Worm (Caenorhabditis elegans): ENCODE measurements around the gene adbp-1.

Gene adbp-1

DNA sequence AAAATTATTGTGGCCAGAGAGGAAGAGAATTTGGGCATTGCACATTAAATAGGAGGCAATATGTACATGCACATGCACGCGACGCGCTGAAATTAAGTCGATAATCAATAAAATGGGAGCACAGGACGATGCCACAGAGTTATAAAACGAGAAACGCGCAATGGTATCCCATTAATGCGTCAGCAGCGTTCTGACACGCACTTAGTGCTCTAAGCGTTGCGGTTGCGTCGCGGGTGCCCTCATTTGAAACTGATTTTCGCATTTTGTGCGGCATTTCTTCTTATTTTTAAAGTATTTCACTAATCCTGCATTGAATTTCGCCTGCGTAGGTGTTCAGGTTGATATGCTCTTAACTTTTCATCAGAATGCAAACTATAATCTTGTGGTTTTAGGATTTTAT is 9.1 kb downstream of the adbp-1 start, which contains the start of gene rsp-1 (continued):
- peak; percentile 88 for TF ChIP-seq ceh-48 (tag; optimal IDR thresholded peaks at IDR 0.05)
- peak; percentile 40 for TF ChIP-seq F13H6.1 (tag; optimal IDR thresholded peaks at IDR 0.05)
- TF ChIP-seq ceh-30 (tag; optimal IDR thresholded peaks at IDR 0.05) = peak; percentile 47
- no peak for TF ChIP-seq dmd-4 (tag; optimal IDR thresholded peaks at IDR 0.05; ENCODE audit: borderline replicate concordance)
- peak; percentile 33 for TF ChIP-seq pha-2 (tag; optimal IDR thresholded peaks at IDR 0.05)
- no peak for TF ChIP-seq ama-1 (optimal IDR thresholded peaks at IDR 0.05)
- TF ChIP-seq ceh-24 (tag; optimal IDR thresholded peaks at IDR 0.05) = no peak
- TF ChIP-seq unc-3 (GFP tag; conservative IDR thresholded peaks at IDR 0.05) = no peak
- peak; percentile 66 for TF ChIP-seq unc-3 (tag; optimal IDR thresholded peaks at IDR 0.05)
- TF ChIP-seq tbx-7 (tag; optimal IDR thresholded peaks at IDR 0.05) = no peak
- TF ChIP-seq elt-4 (tag; optimal IDR thresholded peaks at IDR 0.05) = no peak
- peak; percentile 69 for TF ChIP-seq ref-2 (tag; optimal IDR thresholded peaks at IDR 0.05)
- TF ChIP-seq ceh-6 (GFP tag; optimal IDR thresholded peaks at IDR 0.05) = peak; percentile 36
- TF ChIP-seq pag-3 (tag; optimal IDR thresholded peaks at IDR 0.05; ENCODE audit: borderline replicate concordance) = peak; percentile 42
- no peak for TF ChIP-seq pqm-1 (tag; optimal IDR thresholded peaks at IDR 0.05)
- peak; percentile 67 for TF ChIP-seq dve-1 (tag; optimal IDR thresholded peaks at IDR 0.05)
- no peak for TF ChIP-seq pha-4 (tag; optimal IDR thresholded peaks at IDR 0.05)
- TF ChIP-seq pax-1 (tag; optimal IDR thresholded peaks at IDR 0.05) = no peak
- no peak for TF ChIP-seq hlh-13 (GFP tag; optimal IDR thresholded peaks at IDR 0.05)

DNA sequence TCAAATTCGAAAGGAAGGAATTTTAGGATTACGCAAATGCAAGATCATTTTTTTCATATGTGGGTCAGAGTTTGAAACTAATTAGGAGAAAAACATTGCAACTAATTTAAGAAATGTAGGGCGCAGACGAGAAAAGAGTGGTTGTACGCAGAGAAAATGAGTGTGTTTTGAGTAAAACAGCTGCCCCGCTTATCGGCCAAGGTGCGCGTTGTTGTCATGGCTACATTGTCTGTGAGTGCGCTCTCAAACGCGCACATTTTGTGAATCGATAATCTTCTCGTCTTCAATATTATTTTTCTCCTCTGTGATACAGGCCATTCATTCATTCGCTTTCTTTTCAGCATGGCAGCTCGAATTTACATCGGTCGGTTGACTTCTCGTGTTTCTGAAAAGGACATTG is 9.7 kb downstream of the adbp-1 start:
- no peak for TF ChIP-seq tbx-7 (tag; optimal IDR thresholded peaks at IDR 0.05)

- no peak for TF ChIP-seq hlh-6 (tag; optimal IDR thresholded peaks at IDR 0.05)
- TF ChIP-seq ceh-18 (tag; optimal IDR thresholded peaks at IDR 0.05) = no peak
- no peak for TF ChIP-seq ceh-30 (tag; optimal IDR thresholded peaks at IDR 0.05)
- no peak for TF ChIP-seq pqm-1 (tag; optimal IDR thresholded peaks at IDR 0.05)
- no peak for TF ChIP-seq ceh-19 (GFP tag; optimal IDR thresholded peaks at IDR 0.05)
- TF ChIP-seq unc-86 (tag; optimal IDR thresholded peaks at IDR 0.05) = no peak
- TF ChIP-seq pag-3 (tag; optimal IDR thresholded peaks at IDR 0.05; ENCODE audit: borderline replicate concordance) = no peak
- no peak for TF ChIP-seq fkh-6 (tag; optimal IDR thresholded peaks at IDR 0.05)
- no peak for TF ChIP-seq C08G9.2 (tag; optimal IDR thresholded peaks at IDR 0.05)
Measured at ce11 chrII:11455140-11455539, 11.2 kb downstream of the adbp-1 start.

DNA sequence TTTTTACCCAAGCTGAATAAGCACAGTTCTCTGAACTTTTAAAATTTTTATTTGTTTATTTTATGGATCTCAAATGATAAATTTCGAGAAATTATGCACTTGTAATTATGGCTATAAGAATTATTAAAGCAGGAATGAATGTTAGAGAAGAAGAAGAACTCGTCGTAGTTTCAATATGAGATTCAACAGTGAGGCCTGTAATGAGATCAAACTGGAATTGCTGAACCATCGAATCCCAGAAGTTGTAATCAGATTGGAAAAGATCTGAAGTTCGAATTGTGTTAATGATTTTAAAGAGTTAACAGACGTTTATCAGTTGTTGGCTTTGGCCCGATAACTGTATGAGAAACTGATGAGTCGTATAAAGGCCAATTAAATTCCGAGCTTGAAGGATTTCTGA is 11.8 kb downstream of the adbp-1 start:
- TF ChIP-seq ets-4 (tag; optimal IDR thresholded peaks at IDR 0.05) = no peak
- TF ChIP-seq ceh-14 (tag; optimal IDR thresholded peaks at IDR 0.05) = no peak
- TF ChIP-seq pag-3 (tag; optimal IDR thresholded peaks at IDR 0.05; ENCODE audit: borderline replicate concordance) = no peak
- no peak for TF ChIP-seq npax-4 (tag; optimal IDR thresholded peaks at IDR 0.05)
- TF ChIP-seq nfya-1 (tag; optimal IDR thresholded peaks at IDR 0.05) = no peak
- TF ChIP-seq sox-4 (tag; optimal IDR thresholded peaks at IDR 0.05) = no peak
- TF ChIP-seq pat-9 (tag; optimal IDR thresholded peaks at IDR 0.05) = no peak
- no peak for TF ChIP-seq unc-86 (tag; optimal IDR thresholded peaks at IDR 0.05)
- TF ChIP-seq fkh-6 (tag; optimal IDR thresholded peaks at IDR 0.05) = no peak
- TF ChIP-seq ceh-18 (tag; optimal IDR thresholded peaks at IDR 0.05) = no peak
- no peak for TF ChIP-seq elt-2 (tag; optimal IDR thresholded peaks at IDR 0.05)
- no peak for TF ChIP-seq ceh-22 (tag; optimal IDR thresholded peaks at IDR 0.05)
- no peak for TF ChIP-seq lim-6 (tag; optimal IDR thresholded peaks at IDR 0.05)
- TF ChIP-seq pros-1 (tag; optimal IDR thresholded peaks at IDR 0.05) = no peak
- TF ChIP-seq ttx-3 (tag; optimal IDR thresholded peaks at IDR 0.05) = no peak
- TF ChIP-seq nhr-232 (tag; optimal IDR thresholded peaks at IDR 0.05) = no peak

DNA sequence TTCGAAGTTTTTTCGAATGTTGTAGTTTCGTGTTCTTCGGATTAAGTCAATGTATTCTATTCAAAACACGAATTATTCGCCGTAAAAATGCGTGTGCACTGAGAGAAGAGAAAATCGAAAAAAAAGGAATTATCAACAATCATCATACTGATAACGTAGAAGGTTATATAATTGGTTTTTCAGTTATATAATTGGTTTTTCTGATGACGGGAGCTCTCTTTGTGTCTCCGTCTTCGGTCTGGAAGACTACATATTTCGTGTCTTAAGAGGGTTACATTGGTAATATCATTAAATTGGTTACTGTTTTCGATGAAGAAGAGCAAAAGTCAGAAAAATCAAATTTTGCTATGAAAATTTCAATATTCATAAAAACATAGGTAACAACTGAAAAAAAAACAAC is 15.9 kb downstream of the adbp-1 start:
- TF ChIP-seq ceh-18 (tag; optimal IDR thresholded peaks at IDR 0.05) = no peak

Measured in whole organism, late embryonic.